Fruit fly (Drosophila melanogaster): ENCODE data around the gene CG13947.

DNA sequence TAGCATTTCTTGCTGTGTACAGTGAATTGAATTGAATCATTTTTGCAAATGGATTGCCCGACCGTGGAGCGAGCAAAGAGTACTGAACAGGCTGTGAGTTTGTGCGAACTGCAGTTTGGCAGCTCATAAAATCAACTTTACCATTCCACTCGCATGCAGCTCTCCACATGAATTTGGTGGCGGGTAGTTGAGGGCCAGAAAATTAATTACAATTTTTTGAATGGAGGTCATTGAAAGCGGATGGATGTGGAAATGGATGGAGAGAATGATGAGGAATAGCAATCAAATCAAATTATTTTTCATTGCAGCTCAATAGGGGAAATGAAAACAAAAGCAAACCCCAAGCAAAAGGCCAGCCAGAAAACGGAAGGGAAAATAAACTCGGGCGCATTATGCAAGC is 29.3 kb upstream of the CG13947 start, which contains the start of gene GABA-B-R3:
- TF ChIP-seq fd85E (GFP tag; optimal IDR thresholded peaks at IDR 0.05) = no peak
- TF ChIP-seq Blimp-1 (GFP tag; optimal IDR thresholded peaks at IDR 0.05) = no peak
- no peak for TF ChIP-seq CG11294 (GFP tag; IDR thresholded peaks at IDR 0.05)
- no peak for TF ChIP-seq dsx (GFP tag; optimal IDR thresholded peaks at IDR 0.05; ENCODE audit: poor library complexity, severe bottlenecking)
- TF ChIP-seq Sox15 (GFP tag; optimal IDR thresholded peaks at IDR 0.05) = no peak
- TF ChIP-seq esn (GFP tag; optimal IDR thresholded peaks at IDR 0.05) = no peak
- no peak for TF ChIP-seq CG6276 (GFP tag; optimal IDR thresholded peaks at IDR 0.05)
- TF ChIP-seq Sox102F (GFP tag; optimal IDR thresholded peaks at IDR 0.05) = no peak

Measured in whole organism, prepupa.